Worm (Caenorhabditis elegans) whole organism, early embryonic: ENCODE results near the gene C36B7.5.

ENCODE experiments used
- B0310.2 ChIP-seq: sonication (generic microtip); optimal IDR thresholded peaks from 2 replicates; lab custom pipeline; 2016; ENCODE audit warnings: mild to moderate bottlenecking, missing genetic modification characterization, missing compliant biosample characterization
- F13C5.2 ChIP-seq: sonication (generic microtip); optimal IDR thresholded peaks from 2 replicates; lab custom pipeline; 2017; ENCODE audit warnings: mild to moderate bottlenecking, missing genetic modification characterization, inconsistent platforms, missing compliant biosample characterization
- aly-1 ChIP-seq: sonication (generic microtip); optimal IDR thresholded peaks from 2 replicates; lab custom pipeline; 2016; ENCODE audit warnings: missing genetic modification characterization, missing compliant biosample characterization
- ama-1 ChIP-seq: fragments of 150-350 bp; optimal IDR thresholded peaks from 2 replicates; lab custom pipeline; 2014
- ceh-13 ChIP-seq: fragments of 200-800 bp; sonication (Bioruptor generic); optimal IDR thresholded peaks from 2 replicates; lab custom pipeline; 2018; ENCODE audit warnings: mild to moderate bottlenecking, missing genetic modification characterization, missing compliant biosample characterization
- ceh-36 ChIP-seq: sonication (generic microtip); optimal IDR thresholded peaks from 2 replicates; lab custom pipeline; 2016; ENCODE audit warnings: missing genetic modification characterization, inconsistent platforms, missing compliant biosample characterization
- ets-7 ChIP-seq: sonication (generic microtip); optimal IDR thresholded peaks from 2 replicates; lab custom pipeline; 2016; ENCODE audit warnings: missing genotype, missing genetic modification characterization, missing compliant biosample characterization
- flt-1 ChIP-seq: fragments of 200-800 bp; sonication (Bioruptor generic); IDR thresholded peaks from 2 replicates; pipeline ENCODE4 v1.3.6; 2022; ENCODE audit warnings: missing genetic modification characterization, missing compliant biosample characterization
- hmbx-1 ChIP-seq: sonication (generic microtip); optimal IDR thresholded peaks from 2 replicates; lab custom pipeline; 2016; ENCODE audit warnings: mild to moderate bottlenecking, missing genetic modification characterization, missing compliant biosample characterization
- hnd-1 ChIP-seq: sonication (generic microtip); optimal IDR thresholded peaks from 2 replicates; lab custom pipeline; 2016; ENCODE audit warnings: missing genetic modification characterization, missing compliant biosample characterization
- scrt-1 ChIP-seq: fragments of 200-800 bp; sonication (Bioruptor generic); IDR thresholded peaks from 2 replicates; pipeline ENCODE4 v1.3.6; 2022; ENCODE audit warnings: missing genetic modification characterization, missing compliant biosample characterization
- tbx-11 ChIP-seq: fragments of 200-800 bp; sonication (Bioruptor generic); IDR thresholded peaks from 2 replicates; pipeline ENCODE4 v1.3.6; 2022; ENCODE audit warnings: missing genetic modification characterization, missing compliant biosample characterization
- tbx-37 ChIP-seq: fragments of 200-800 bp; sonication (Bioruptor generic); conservative IDR thresholded peaks from 2 replicates; pipeline ENCODE4 v1.3.6; 2022; ENCODE audit warnings: missing genetic modification reagents, missing genetic modification characterization, missing compliant biosample characterization

ce11 chrX:7085067-7085466, 11.2 kb downstream of the C36B7.5 start, which contains the start of gene Y1B5A.1:
- TF ChIP-seq ama-1 (lab: Kevin White, UChicago) = no peak
- no peak for TF ChIP-seq ceh-36 (tag; lab: Kevin White, UChicago)
- no peak for TF ChIP-seq aly-1 (tag; lab: Kevin White, UChicago)
- TF ChIP-seq scrt-1 (GFP tag; lab: Robert Waterston, UW) = no peak
- no peak for TF ChIP-seq hmbx-1 (tag; lab: Kevin White, UChicago)
- TF ChIP-seq B0310.2 = no peak
- no peak for TF ChIP-seq hnd-1
- no peak for TF ChIP-seq tbx-37 (GFP tag; lab: Robert Waterston, UW)
- TF ChIP-seq tbx-11 (GFP tag; lab: Robert Waterston, UW) = no peak
- no peak for TF ChIP-seq flt-1 (GFP tag; lab: Robert Waterston, UW)
- TF ChIP-seq ceh-13 (GFP tag; lab: Kevin White, UChicago) = no peak
- TF ChIP-seq ets-7 (tag; lab: Kevin White, UChicago) = no peak
- no peak for TF ChIP-seq F13C5.2
